Worm (Caenorhabditis elegans) whole organism, L1 larva: ENCODE measurements around the gene sucl-1.

Source experiments
- F16B12.6 ChIP-seq: fragments of 150-350 bp; optimal IDR thresholded peaks from 2 replicates; lab custom pipeline; 2014; ENCODE audit warnings: missing biosample characterization, missing genetic modification characterization
- aly-2 ChIP-seq: fragments of 150-350 bp; optimal IDR thresholded peaks from 2 replicates; lab custom pipeline; 2014; ENCODE audit warnings: missing biosample characterization, missing genetic modification characterization
- ceh-82 ChIP-seq, 3 experiments: fragments of 150-350 bp in 1 of 3; sonication (generic microtip) in 2 of 3; optimal IDR thresholded peaks; 2 replicates each; lab custom pipeline; 2014 to 2017; ENCODE audit warnings: missing biosample characterization in 3 of 3, missing genetic modification characterization in 3 of 3
- elt-2 ChIP-seq: sonication (generic microtip); optimal IDR thresholded peaks from 2 replicates; lab custom pipeline; 2016; ENCODE audit warnings: missing genetic modification characterization, mild to moderate bottlenecking, inconsistent platforms, missing compliant biosample characterization, missing genetic modification reagents
- irx-1 ChIP-seq: sonication (generic microtip); optimal IDR thresholded peaks from 2 replicates; lab custom pipeline; 2016; ENCODE audit warnings: missing genetic modification characterization, missing compliant biosample characterization
- lin-39 ChIP-seq: fragments of 150-350 bp; optimal IDR thresholded peaks from 2 replicates; lab custom pipeline; 2014; ENCODE audit warnings: missing biosample characterization, missing genetic modification reagents, missing genetic modification characterization
- mab-9 ChIP-seq: fragments of 200-800 bp; sonication (Bioruptor generic); IDR thresholded peaks from 2 replicates; pipeline ENCODE4 v1.3.6; 2022; ENCODE audit warnings: missing genetic modification reagents, missing genetic modification characterization, missing compliant biosample characterization
- mdl-1 ChIP-seq, 2 experiments: fragments of 150-350 bp; optimal IDR thresholded peaks; 2 replicates each; lab custom pipeline; 2014 to 2017; ENCODE audit warnings: missing biosample characterization in 2 of 2, missing genetic modification characterization in 2 of 2, inconsistent platforms in 1 of 2
- mef-2 ChIP-seq: fragments of 150-350 bp; optimal IDR thresholded peaks from 2 replicates; lab custom pipeline; 2014; ENCODE audit warnings: missing biosample characterization, missing genetic modification characterization
- pqm-1 ChIP-seq: sonication (generic microtip); optimal IDR thresholded peaks from 3 replicates; lab custom pipeline; 2017; ENCODE audit warnings: missing biosample characterization, missing genetic modification characterization
- skn-1 ChIP-seq: fragments of 150-350 bp; optimal IDR thresholded peaks from 2 replicates; lab custom pipeline; 2014; ENCODE audit warnings: missing biosample characterization, missing genetic modification characterization
- snpc-4 ChIP-seq: fragments of 150-350 bp; optimal IDR thresholded peaks from 2 replicates; lab custom pipeline; 2014; ENCODE audit warnings: missing biosample characterization, missing genetic modification characterization
- sup-37 ChIP-seq: fragments of 200-800 bp; sonication (Bioruptor generic); optimal IDR thresholded peaks from 2 replicates; lab custom pipeline; 2018; ENCODE audit warnings: mild to moderate bottlenecking, missing genetic modification characterization, missing compliant biosample characterization

DNA sequence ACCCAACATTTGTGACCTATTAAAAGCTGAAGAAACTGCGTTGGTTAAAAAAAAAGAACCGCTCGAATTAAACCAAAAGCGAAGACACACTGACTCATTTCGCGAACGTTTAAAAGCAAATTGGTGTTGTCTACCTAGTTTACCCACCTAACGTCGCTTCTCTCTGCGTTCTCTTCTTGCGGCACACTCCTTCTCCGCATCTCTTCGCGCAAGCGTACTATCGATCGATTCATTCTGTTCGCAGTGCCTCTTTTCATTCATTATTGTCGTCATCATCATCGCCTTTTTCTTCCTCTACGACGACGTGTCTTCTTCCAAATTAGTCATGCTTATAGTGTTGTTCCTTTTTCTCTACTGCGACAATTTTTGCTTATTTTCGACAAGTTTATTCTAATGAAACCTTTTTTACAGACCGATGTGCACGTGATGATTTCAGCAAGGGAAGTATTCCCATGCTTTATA is 42.6 kb upstream of the sucl-1 start, which contains the start of gene atrn-1:
- no peak for TF ChIP-seq F16B12.6 (tag; lab: Kevin White, UChicago)
- no peak for TF ChIP-seq irx-1 (tag; lab: Kevin White, UChicago)
- TF ChIP-seq lin-39 = no peak
- no peak for TF ChIP-seq mef-2 (tag; lab: Kevin White, UChicago)
- no peak for TF ChIP-seq snpc-4 (tag; lab: Kevin White, UChicago)
- no peak for TF ChIP-seq pqm-1 (tag; lab: Kevin White, UChicago)
- peak; percentile 12 for TF ChIP-seq skn-1
- TF ChIP-seq sup-37 (GFP tag; lab: Kevin White, UChicago) = no peak
- no peak for TF ChIP-seq elt-2 (tag; lab: Kevin White, UChicago)
- no peak for TF ChIP-seq mdl-1 (tag; optimal IDR thresholded peaks at IDR 0.05; lab: Kevin White, UChicago)
- no peak for TF ChIP-seq mab-9 (GFP tag; lab: Robert Waterston, UW)
- TF ChIP-seq aly-2 (tag; lab: Kevin White, UChicago) = no peak
- TF ChIP-seq ceh-82 (tag; optimal IDR thresholded peaks at IDR 0.05; lab: Kevin White, UChicago) = no peak
